Worm (Caenorhabditis elegans) whole organism, L2 larva: ENCODE results near the gene mpz-3.

ENCODE experiments used
- F13H6.1 ChIP-seq: sonication (generic microtip); optimal IDR thresholded peaks from 2 replicates; lab custom pipeline; 2016; ENCODE audit warnings: missing genetic modification characterization, missing compliant biosample characterization
- R02D3.7 ChIP-seq: fragments of 150-350 bp; optimal IDR thresholded peaks from 2 replicates; lab custom pipeline; 2014; ENCODE audit warnings: missing biosample characterization, missing genetic modification characterization
- Y55F3AM.14 ChIP-seq: fragments of 200-800 bp; sonication (Bioruptor generic); optimal IDR thresholded peaks from 2 replicates; lab custom pipeline; 2018; ENCODE audit warnings: mild to moderate bottlenecking, missing genetic modification characterization, missing compliant biosample characterization
- ZK546.5 ChIP-seq: sonication (generic microtip); optimal IDR thresholded peaks from 2 replicates; lab custom pipeline; 2017; ENCODE audit warnings: missing biosample characterization, missing genetic modification characterization
- alr-1 ChIP-seq: fragments of 150-350 bp; optimal IDR thresholded peaks from 2 replicates; lab custom pipeline; 2014; ENCODE audit warnings: missing biosample characterization, missing genetic modification characterization
- aly-2 ChIP-seq: fragments of 150-350 bp; optimal IDR thresholded peaks from 2 replicates; lab custom pipeline; 2014; ENCODE audit warnings: missing biosample characterization, missing genetic modification characterization
- blmp-1 ChIP-seq: sonication (generic microtip); optimal IDR thresholded peaks from 2 replicates; lab custom pipeline; 2017; ENCODE audit warnings: missing genetic modification characterization, mild to moderate bottlenecking, missing compliant biosample characterization, antibody characterized with exemption, moderate library complexity; ENCODE audit not compliant: insufficient read depth
- ceh-16 ChIP-seq: fragments of 150-350 bp; optimal IDR thresholded peaks from 2 replicates; lab custom pipeline; 2014; ENCODE audit warnings: missing biosample characterization, missing genetic modification characterization
- ceh-82 ChIP-seq: fragments of 150-350 bp; optimal IDR thresholded peaks from 2 replicates; lab custom pipeline; 2014; ENCODE audit warnings: missing biosample characterization, missing genetic modification characterization
- crh-2 ChIP-seq: sonication (generic microtip); optimal IDR thresholded peaks from 2 replicates; lab custom pipeline; 2017; ENCODE audit warnings: missing biosample characterization, missing genetic modification characterization
- dmd-4 ChIP-seq: sonication (generic microtip); optimal IDR thresholded peaks from 2 replicates; lab custom pipeline; 2017; ENCODE audit warnings: missing biosample characterization, missing genetic modification characterization
- egl-27 ChIP-seq: sonication (generic microtip); optimal IDR thresholded peaks from 3 replicates; lab custom pipeline; 2017; ENCODE audit warnings: missing biosample characterization, missing genetic modification reagents, missing genetic modification characterization
- elt-3 ChIP-seq: sonication (generic microtip); optimal IDR thresholded peaks from 2 replicates; lab custom pipeline; 2017; ENCODE audit warnings: missing biosample characterization, missing genetic modification characterization
- fos-1 ChIP-seq: fragments of 150-350 bp; optimal IDR thresholded peaks from 2 replicates; lab custom pipeline; 2014; ENCODE audit warnings: missing biosample characterization, missing genetic modification characterization
- lin-11 ChIP-seq: fragments of 150-350 bp; sonication (generic microtip); optimal IDR thresholded peaks from 2 replicates; lab custom pipeline; 2014; ENCODE audit warnings: missing biosample characterization, missing genetic modification characterization, inconsistent platforms, mixed read lengths
- lin-13 ChIP-seq: fragments of 150-350 bp; optimal IDR thresholded peaks from 2 replicates; lab custom pipeline; 2014; ENCODE audit warnings: missing biosample characterization, missing genetic modification reagents, missing genetic modification characterization
- lin-39 ChIP-seq: fragments of 150-350 bp; optimal IDR thresholded peaks from 2 replicates; lab custom pipeline; 2014; ENCODE audit warnings: missing biosample characterization, missing genetic modification reagents, missing genetic modification characterization
- lsy-2 ChIP-seq, 2 experiments: fragments of 150-350 bp in 1 of 2; sonication (generic microtip) in 1 of 2; optimal IDR thresholded peaks; 2 replicates each; lab custom pipeline; 2014 to 2017; ENCODE audit warnings: missing biosample characterization in 2 of 2, missing genetic modification characterization in 2 of 2
- mbf-1 ChIP-seq: sonication (generic microtip); optimal IDR thresholded peaks from 2 replicates; lab custom pipeline; 2017; ENCODE audit warnings: missing biosample characterization, missing genetic modification characterization
- nhr-11 ChIP-seq: fragments of 150-350 bp; optimal IDR thresholded peaks from 2 replicates; lab custom pipeline; 2014; ENCODE audit warnings: missing biosample characterization, missing genetic modification characterization
- nhr-23 ChIP-seq: fragments of 150-350 bp; optimal IDR thresholded peaks from 2 replicates; lab custom pipeline; 2014; ENCODE audit warnings: missing biosample characterization, missing genetic modification reagents, missing genetic modification characterization
- nhr-25 ChIP-seq: fragments of 150-350 bp; sonication (generic microtip); optimal IDR thresholded peaks from 3 replicates; lab custom pipeline; 2014; ENCODE audit warnings: missing biosample characterization, missing genetic modification characterization
- nhr-77 ChIP-seq: fragments of 150-350 bp; optimal IDR thresholded peaks from 2 replicates; lab custom pipeline; 2014; ENCODE audit warnings: missing biosample characterization, missing genetic modification characterization
- sem-4 ChIP-seq: fragments of 150-350 bp; optimal IDR thresholded peaks from 2 replicates; lab custom pipeline; 2014; ENCODE audit warnings: missing biosample characterization, missing genetic modification reagents, missing genetic modification characterization
- sma-3 ChIP-seq: sonication (generic microtip); optimal IDR thresholded peaks from 2 replicates; lab custom pipeline; 2016; ENCODE audit warnings: missing genetic modification reagents, missing genetic modification characterization, missing compliant biosample characterization
- sma-9 ChIP-seq, 2 experiments: fragments of 150-350 bp in 1 of 2; sonication (generic microtip) in 1 of 2; optimal IDR thresholded peaks; 2 replicates each; lab custom pipeline; 2014 to 2016; ENCODE audit warnings: missing genetic modification characterization in 2 of 2, mild to moderate bottlenecking in 1 of 2, missing biosample characterization in 1 of 2, missing compliant biosample characterization in 1 of 2, missing genetic modification reagents in 1 of 2, moderate library complexity in 1 of 2
- snpc-4 ChIP-seq: fragments of 150-350 bp; optimal IDR thresholded peaks from 2 replicates; lab custom pipeline; 2014; ENCODE audit warnings: missing biosample characterization, missing genetic modification characterization
- unc-39 ChIP-seq: fragments of 150-350 bp; optimal IDR thresholded peaks from 2 replicates; lab custom pipeline; 2014; ENCODE audit warnings: missing biosample characterization, missing genetic modification characterization
- zag-1 ChIP-seq: fragments of 150-350 bp; optimal IDR thresholded peaks from 2 replicates; lab custom pipeline; 2014; ENCODE audit warnings: missing biosample characterization, missing genetic modification characterization
- ztf-1 ChIP-seq: fragments of 200-800 bp; sonication (Bioruptor generic); conservative IDR thresholded peaks from 2 replicates; pipeline ENCODE4 v1.3.6; 2022; ENCODE audit warnings: missing genetic modification characterization, missing compliant biosample characterization

The mpz-3 gene

ce11 chrII:6597507-6597906, 32.3 kb upstream of the mpz-3 start:
- TF ChIP-seq elt-3 (no peak), sem-4 (tag; lab: Kevin White, UChicago) (no peak), nhr-77 (tag; lab: Kevin White, UChicago) (no peak), lin-39 (tag; lab: Kevin White, UChicago) (no peak), blmp-1 (tag; lab: Kevin White, UChicago) (no peak), dmd-4 (tag; lab: Kevin White, UChicago) (no peak), nhr-25 (tag; lab: Kevin White, UChicago) (no peak), egl-27 (tag; lab: Kevin White, UChicago) (no peak), snpc-4 (no peak)
- TF ChIP-seq, all 48 proteins: peak for 0

ce11 chrII:6594151-6594550, 29.0 kb upstream of the mpz-3 start, which contains the start of gene aipr-1:
TSS of gene aipr-1 (minus strand) at chrII:6594251.
- TF ChIP-seq dmd-4 (tag; lab: Kevin White, UChicago) (no peak), lsy-2 (tag; optimal IDR thresholded peaks at IDR 0.05; lab: Kevin White, UChicago) (no peak), lin-11 (no peak), Y55F3AM.14 (GFP tag; lab: Kevin White, UChicago) (no peak), lin-13 (GFP tag; lab: Kevin White, UChicago) (no peak), ztf-1 (no peak), zag-1 (no peak), nhr-77 (tag; lab: Kevin White, UChicago) (no peak)
- TF ChIP-seq, all 48 proteins: peak for 0

ce11 chrII:6592251-6592650, 27.1 kb upstream of the mpz-3 start, which contains the start of gene C56C10.9:
TSS of gene C56C10.9 (minus strand) at chrII:6592351.
- no peak for TF ChIP-seq unc-39 (tag; lab: Kevin White, UChicago)
- TF ChIP-seq sma-3 (GFP tag; lab: Kevin White, UChicago), result no peak
- TF ChIP-seq lin-39 (tag; lab: Kevin White, UChicago), result no peak
- TF ChIP-seq ceh-16 (tag; lab: Kevin White, UChicago), result no peak
- TF ChIP-seq nhr-11 (tag; lab: Kevin White, UChicago), result no peak
- TF ChIP-seq dmd-4 (tag; lab: Kevin White, UChicago), result no peak
- no peak for TF ChIP-seq Y55F3AM.14 (GFP tag; lab: Kevin White, UChicago)
- TF ChIP-seq sem-4 (tag; lab: Kevin White, UChicago), result no peak
- TF ChIP-seq aly-2 (tag; lab: Kevin White, UChicago), result no peak
- TF ChIP-seq zag-1, result no peak
- TF ChIP-seq R02D3.7 (tag; lab: Kevin White, UChicago), result no peak
- TF ChIP-seq ZK546.5 (tag; lab: Kevin White, UChicago), result no peak
- TF ChIP-seq, all 48 proteins: peak for 0

- TF ChIP-seq mbf-1 (tag; lab: Kevin White, UChicago) (no peak), F13H6.1 (no peak), alr-1 (tag; lab: Kevin White, UChicago) (no peak), nhr-23 (no peak), Y55F3AM.14 (GFP tag; lab: Kevin White, UChicago) (no peak), unc-39 (tag; lab: Kevin White, UChicago) (no peak), blmp-1 (tag; lab: Kevin White, UChicago) (no peak), ceh-16 (tag; lab: Kevin White, UChicago) (no peak), sem-4 (tag; lab: Kevin White, UChicago) (no peak), lsy-2 (tag; optimal IDR thresholded peaks at IDR 0.05; lab: Kevin White, UChicago) (no peak), crh-2 (tag; lab: Kevin White, UChicago) (no peak), lin-11 (no peak)
Observed at ce11 chrII:6591000-6591399, 25.8 kb upstream of the mpz-3 start.

ce11 chrII:6589408-6589807, 24.2 kb upstream of the mpz-3 start, which contains the start of gene vps-32.1:
TSS of gene vps-32.1 (plus strand) at chrII:6589708.
- TF ChIP-seq fos-1 (tag; lab: Kevin White, UChicago) (peak; percentile 88), sma-9 (GFP tag; optimal IDR thresholded peaks at IDR 0.05; lab: Kevin White, UChicago) (peak; percentile 48), sma-9 (tag; optimal IDR thresholded peaks at IDR 0.05; lab: Kevin White, UChicago) (no peak), zag-1 (no peak), blmp-1 (tag; lab: Kevin White, UChicago) (peak; percentile 25), Y55F3AM.14 (GFP tag; lab: Kevin White, UChicago) (no peak), crh-2 (tag; lab: Kevin White, UChicago) (peak; percentile 29), ceh-82 (tag; lab: Kevin White, UChicago) (no peak)
- TF ChIP-seq, all 48 proteins: peak for 4
